Fruit fly (Drosophila melanogaster) whole organism, embryonic: ENCODE results near the gene CG32278.

Experiments
- Abd-B ChIP-seq: fragments of 200-800 bp; sonication (Bioruptor generic); optimal IDR thresholded peaks from 2 replicates; lab custom pipeline; 2018; ENCODE audit warnings: missing biosample characterization, mild to moderate bottlenecking, missing genetic modification characterization, moderate library complexity
- Atf3 ChIP-seq: fragments of 200-800 bp; sonication (Bioruptor generic); optimal IDR thresholded peaks from 3 replicates; lab custom pipeline; 2016; ENCODE audit warnings: missing biosample characterization, missing genetic modification characterization
- Bdp1 ChIP-seq: fragments of 200-800 bp; sonication (Bioruptor generic); optimal IDR thresholded peaks from 3 replicates; lab custom pipeline; 2016; ENCODE audit warnings: missing biosample characterization, missing genetic modification characterization
- CG10543 ChIP-seq: fragments of 200-800 bp; sonication (Bioruptor generic); optimal IDR thresholded peaks from 3 replicates; lab custom pipeline; 2017; ENCODE audit warnings: missing biosample characterization, mild to moderate bottlenecking, missing genetic modification characterization, moderate library complexity
- CG11504 ChIP-seq: fragments of 200-800 bp; sonication (Bioruptor generic); optimal IDR thresholded peaks from 3 replicates; lab custom pipeline; 2019; ENCODE audit warnings: missing biosample characterization, mild to moderate bottlenecking, missing genetic modification characterization, moderate library complexity
- CG11560 ChIP-seq: fragments of 200-800 bp; sonication (Bioruptor generic); IDR thresholded peaks from 3 replicates; pipeline ENCODE4 v1.3.6; 2022; ENCODE audit warnings: missing biosample characterization, missing genetic modification characterization
- CG11723 ChIP-seq: fragments of 200-800 bp; sonication (Bioruptor generic); optimal IDR thresholded peaks from 2 replicates; lab custom pipeline; 2017; ENCODE audit warnings: missing biosample characterization, mild to moderate bottlenecking, missing genetic modification characterization
- CG12219 ChIP-seq: fragments of 200-800 bp; sonication (Bioruptor generic); optimal IDR thresholded peaks from 3 replicates; lab custom pipeline; 2018; ENCODE audit warnings: missing biosample characterization, mild to moderate bottlenecking, missing genetic modification characterization
- CG12659 ChIP-seq: fragments of 200-800 bp; sonication (Bioruptor generic); optimal IDR thresholded peaks from 3 replicates; lab custom pipeline; 2017; ENCODE audit warnings: mild to moderate bottlenecking, missing biosample characterization, missing genetic modification reagents, missing genetic modification characterization
- CG13123 ChIP-seq: fragments of 200-800 bp; sonication (Bioruptor generic); optimal IDR thresholded peaks from 2 replicates; lab custom pipeline; 2016; ENCODE audit warnings: missing biosample characterization, missing genetic modification characterization
- CG15073 ChIP-seq: fragments of 200-800 bp; sonication (Bioruptor generic); optimal IDR thresholded peaks from 2 replicates; lab custom pipeline; 2016; ENCODE audit warnings: missing biosample characterization, missing genetic modification characterization
- CG15479 ChIP-seq: fragments of 200-800 bp; sonication (Bioruptor generic); optimal IDR thresholded peaks from 3 replicates; lab custom pipeline; 2019; ENCODE audit warnings: missing biosample characterization, mild to moderate bottlenecking, missing genetic modification characterization, moderate library complexity
- CG17385 ChIP-seq: fragments of 200-800 bp; sonication (Bioruptor generic); optimal IDR thresholded peaks from 3 replicates; lab custom pipeline; 2018; ENCODE audit warnings: missing biosample characterization, mild to moderate bottlenecking, missing genetic modification characterization
- CG17802 ChIP-seq: fragments of 200-800 bp; sonication (Bioruptor generic); optimal IDR thresholded peaks from 2 replicates; lab custom pipeline; 2018; ENCODE audit warnings: missing biosample characterization, mild to moderate bottlenecking, missing genetic modification characterization, moderate library complexity
- CG18599 ChIP-seq: fragments of 200-800 bp; sonication (Bioruptor generic); optimal IDR thresholded peaks from 3 replicates; lab custom pipeline; 2017; ENCODE audit warnings: missing biosample characterization, missing genetic modification characterization, mild to moderate bottlenecking, moderate library complexity, missing genetic modification reagents
- CG18764 ChIP-seq: fragments of 200-800 bp; sonication (Bioruptor generic); optimal IDR thresholded peaks from 3 replicates; lab custom pipeline; 2016; ENCODE audit warnings: missing biosample characterization, missing genetic modification characterization
- CG2120 ChIP-seq: fragments of 200-800 bp; sonication (Bioruptor generic); optimal IDR thresholded peaks from 3 replicates; lab custom pipeline; 2016; ENCODE audit warnings: missing biosample characterization, missing genetic modification characterization
- CG2202 ChIP-seq: fragments of 200-800 bp; sonication (Bioruptor generic); optimal IDR thresholded peaks from 2 replicates; lab custom pipeline; 2018; ENCODE audit warnings: missing biosample characterization, mild to moderate bottlenecking, missing genetic modification characterization
- CG3281 ChIP-seq: fragments of 200-800 bp; sonication (Bioruptor generic); optimal IDR thresholded peaks from 3 replicates; lab custom pipeline; 2017; ENCODE audit warnings: missing biosample characterization, mild to moderate bottlenecking, missing genetic modification characterization
- CG6791 ChIP-seq: fragments of 200-800 bp; sonication (Bioruptor generic); IDR thresholded peaks from 3 replicates; pipeline ENCODE4 v1.3.6; 2022; ENCODE audit warnings: missing biosample characterization, missing genetic modification characterization; ENCODE audit not compliant: partially characterized antibody
- CG8290 ChIP-seq, 3 experiments: fragments of 200-800 bp; sonication (Bioruptor generic); optimal IDR thresholded peaks; 2 replicates each; lab custom pipeline; 2016 to 2019; ENCODE audit warnings: missing biosample characterization in 3 of 3, missing genetic modification characterization in 3 of 3, mild to moderate bottlenecking in 2 of 3, moderate library complexity in 1 of 3
- D19B ChIP-seq: fragments of 200-800 bp; sonication (Bioruptor generic); optimal IDR thresholded peaks from 2 replicates; lab custom pipeline; 2017; ENCODE audit warnings: missing biosample characterization, mild to moderate bottlenecking, missing genetic modification characterization
- Dfd ChIP-seq, 2 experiments: fragments of >200 bp; optimal IDR thresholded peaks; 2 replicates each; lab custom pipeline; 2017; ENCODE audit warnings: missing biosample characterization in 2 of 2, missing genetic modification characterization in 2 of 2
- Drgx ChIP-seq: fragments of 200-800 bp; sonication (Bioruptor generic); IDR thresholded peaks from 2 replicates; pipeline ENCODE4 v1.3.6; 2022; ENCODE audit warnings: missing biosample characterization, missing genetic modification characterization
- E2f2 ChIP-seq: fragments of 200-800 bp; sonication (Bioruptor generic); IDR thresholded peaks from 2 replicates; pipeline ENCODE4 v1.3.6; 2022; ENCODE audit warnings: missing biosample characterization, missing genetic modification characterization
- Fer2 ChIP-seq: fragments of 200-800 bp; sonication (Bioruptor generic); optimal IDR thresholded peaks from 2 replicates; lab custom pipeline; 2018; ENCODE audit warnings: missing biosample characterization, mild to moderate bottlenecking, missing genetic modification characterization, moderate library complexity
- HLH54F ChIP-seq: fragments of 200-800 bp; sonication (Bioruptor generic); optimal IDR thresholded peaks from 3 replicates; lab custom pipeline; 2016; ENCODE audit warnings: missing biosample characterization, missing genetic modification characterization
- Lhr ChIP-seq: fragments of 200-800 bp; sonication (Bioruptor generic); optimal IDR thresholded peaks from 3 replicates; lab custom pipeline; 2017; ENCODE audit warnings: mild to moderate bottlenecking, missing biosample characterization, missing genetic modification reagents, missing genetic modification characterization
- Lpt ChIP-seq: fragments of >200 bp; optimal IDR thresholded peaks from 2 replicates; lab custom pipeline; 2018; ENCODE audit warnings: missing biosample characterization, missing genetic modification characterization
- Meics ChIP-seq: fragments of 200-800 bp; sonication (Bioruptor generic); optimal IDR thresholded peaks from 2 replicates; lab custom pipeline; 2017; ENCODE audit warnings: missing biosample characterization, mild to moderate bottlenecking, missing genetic modification characterization
- NfI ChIP-seq: fragments of 200-800 bp; sonication (Bioruptor generic); optimal IDR thresholded peaks from 3 replicates; lab custom pipeline; 2018; ENCODE audit warnings: missing biosample characterization, mild to moderate bottlenecking, missing genetic modification characterization, moderate library complexity
- crp ChIP-seq, 2 experiments: fragments of 200-800 bp; sonication (Bioruptor generic); optimal IDR thresholded peaks; 2 replicates in 1 of 2; 3 replicates in 1 of 2; lab custom pipeline; 2017; ENCODE audit warnings: missing biosample characterization in 2 of 2, missing genetic modification characterization in 2 of 2, mild to moderate bottlenecking in 1 of 2, moderate library complexity in 1 of 2
- danr ChIP-seq: fragments of 200-800 bp; sonication (Bioruptor generic); IDR thresholded peaks from 2 replicates; pipeline ENCODE4 v1.3.6; 2022; ENCODE audit warnings: missing biosample characterization, missing genetic modification characterization
- disco-r ChIP-seq: fragments of 200-800 bp; sonication (Bioruptor generic); optimal IDR thresholded peaks from 2 replicates; lab custom pipeline; 2016; ENCODE audit warnings: missing biosample characterization, missing genetic modification characterization
- hth ChIP-seq: fragments of >200 bp; optimal IDR thresholded peaks from 2 replicates; lab custom pipeline; 2017; ENCODE audit warnings: inconsistent platforms
- jigr1 ChIP-seq: fragments of 200-800 bp; sonication (Bioruptor generic); IDR thresholded peaks from 3 replicates; pipeline ENCODE4 v1.3.6; 2022; ENCODE audit warnings: missing biosample characterization, missing genetic modification characterization
- kah ChIP-seq: fragments of 200-800 bp; sonication (Bioruptor generic); optimal IDR thresholded peaks from 2 replicates; lab custom pipeline; 2018; ENCODE audit warnings: missing biosample characterization, mild to moderate bottlenecking, missing genetic modification characterization
- lola ChIP-seq, 3 experiments: fragments of >200 bp in 2 of 3; fragments of 200-800 bp in 1 of 3; sonication (Bioruptor generic) in 1 of 3; optimal IDR thresholded peaks; 2 replicates each; lab custom pipeline; 2017 to 2019; ENCODE audit warnings: missing biosample characterization in 3 of 3, missing genetic modification characterization in 3 of 3, mild to moderate bottlenecking in 1 of 3, moderate library complexity in 1 of 3
- salm ChIP-seq: fragments of 200-800 bp; sonication (Bioruptor generic); optimal IDR thresholded peaks from 2 replicates; lab custom pipeline; 2018; ENCODE audit warnings: missing biosample characterization, mild to moderate bottlenecking, missing genetic modification characterization
- sens ChIP-seq: fragments of 200-800 bp; sonication (Bioruptor generic); peaks from one replicate; lab custom pipeline; 2016; ENCODE audit warnings: missing biosample characterization, missing genetic modification characterization
- sim ChIP-seq: fragments of 200-800 bp; sonication (Bioruptor generic); IDR thresholded peaks from 2 replicates; pipeline ENCODE4 v1.3.6; 2022; ENCODE audit warnings: missing biosample characterization, missing genetic modification characterization
- sisA ChIP-seq: fragments of 200-800 bp; sonication (Bioruptor generic); IDR thresholded peaks from 2 replicates; pipeline ENCODE4 v1.3.6; 2022; ENCODE audit warnings: missing biosample characterization, missing genetic modification characterization
- so ChIP-seq: fragments of 200-800 bp; sonication (Bioruptor generic); IDR thresholded peaks from 3 replicates; pipeline ENCODE4 v1.3.6; 2022; ENCODE audit warnings: missing biosample characterization, missing genetic modification characterization
- sob ChIP-seq: fragments of 200-800 bp; sonication (Bioruptor generic); IDR thresholded peaks from 2 replicates; pipeline ENCODE4 v1.3.6; 2022; ENCODE audit warnings: missing biosample characterization, missing genetic modification characterization
- tgo ChIP-seq: fragments of 200-800 bp; sonication (Bioruptor generic); IDR thresholded peaks from 3 replicates; pipeline ENCODE4 v1.3.6; 2022; ENCODE audit warnings: missing biosample characterization, missing genetic modification characterization
- tin ChIP-seq: fragments of 200-800 bp; sonication (Bioruptor generic); optimal IDR thresholded peaks from 3 replicates; lab custom pipeline; 2016; ENCODE audit warnings: missing biosample characterization, missing genetic modification characterization
- tll ChIP-seq, 2 experiments: fragments of 200-800 bp in 1 of 2; fragments of >200 bp in 1 of 2; sonication (Bioruptor generic) in 1 of 2; optimal IDR thresholded peaks; 2 replicates each; lab custom pipeline; 2017 to 2019; ENCODE audit warnings: missing biosample characterization in 2 of 2, missing genetic modification characterization in 2 of 2, mild to moderate bottlenecking in 1 of 2, moderate library complexity in 1 of 2
- tx ChIP-seq: fragments of 200-800 bp; sonication (Bioruptor generic); optimal IDR thresholded peaks from 2 replicates; lab custom pipeline; 2016; ENCODE audit warnings: missing biosample characterization, missing genetic modification characterization
- unpg ChIP-seq: fragments of 200-800 bp; sonication (Bioruptor generic); optimal IDR thresholded peaks from 3 replicates; lab custom pipeline; 2018; ENCODE audit warnings: missing biosample characterization, mild to moderate bottlenecking, missing genetic modification characterization, moderate library complexity
- yki ChIP-seq: fragments of >200 bp; optimal IDR thresholded peaks from 3 replicates; lab custom pipeline; 2018
- zfh1 ChIP-seq: fragments of 200-800 bp; sonication (Bioruptor generic); IDR thresholded peaks from 3 replicates; pipeline ENCODE4 v1.3.6; 2022; ENCODE audit warnings: missing biosample characterization, missing genetic modification characterization

Gene CG32278

dm6 chr3L:3143383-3143962, 25.6 kb upstream of the CG32278 start, which contains the start of the genes CG11537 and Alg2 (continued):
- TF ChIP-seq CG8290 (GFP tag; optimal IDR thresholded peaks at IDR 0.05; lab: Kevin White, UChicago) = no peak
- peak in 1 of 2 experiments; percentile 33 for TF ChIP-seq CG8290 (tag; optimal IDR thresholded peaks at IDR 0.05; lab: Kevin White, UChicago)
- no peak for TF ChIP-seq sim (GFP tag; lab: Robert Waterston, UW)
- no peak for TF ChIP-seq CG11560 (tag; lab: Robert Waterston, UW)
- no peak for TF ChIP-seq Drgx (GFP tag; lab: Robert Waterston, UW)
- no peak for TF ChIP-seq CG12219 (GFP tag; lab: Kevin White, UChicago)
- no peak for TF ChIP-seq HLH54F (GFP tag; lab: Kevin White, UChicago)
- no peak for TF ChIP-seq CG3281 (GFP tag; lab: Kevin White, UChicago)
- no peak for TF ChIP-seq salm
- no peak for TF ChIP-seq Atf3 (GFP tag; lab: Kevin White, UChicago)
- peak; percentile 4 for TF ChIP-seq NfI (GFP tag; lab: Kevin White, UChicago)
- no peak for TF ChIP-seq so (GFP tag; lab: Robert Waterston, UW)
- no peak for TF ChIP-seq CG2202 (tag; lab: Kevin White, UChicago)
- TF ChIP-seq lola (GFP tag; optimal IDR thresholded peaks at IDR 0.05; lab: Kevin White, UChicago) = no peak
- TF ChIP-seq CG13123 (GFP tag; lab: Kevin White, UChicago) = no peak
- no peak for TF ChIP-seq CG6791 (GFP tag; lab: Robert Waterston, UW)
- peak; percentile 38 for TF ChIP-seq unpg
- peak; percentile 49 for TF ChIP-seq CG12659 (GFP tag; lab: Kevin White, UChicago)
- TF ChIP-seq CG15073 (GFP tag; lab: Kevin White, UChicago) = no peak
- no peak for TF ChIP-seq Bdp1 (GFP tag; lab: Kevin White, UChicago)
- peak; percentile 39 for TF ChIP-seq Meics (GFP tag; lab: Kevin White, UChicago)
- TF ChIP-seq tin = peak; percentile 42
- TF ChIP-seq Fer2 = peak; percentile 4
- peak in 1 of 2 experiments; percentile 80 for TF ChIP-seq crp (GFP tag; optimal IDR thresholded peaks at IDR 0.05; lab: Kevin White, UChicago)
- no peak for TF ChIP-seq tgo (GFP tag; lab: Robert Waterston, UW)
- TF ChIP-seq sob (GFP tag; lab: Robert Waterston, UW) = no peak
- peak; percentile 39 for TF ChIP-seq CG18599 (GFP tag; lab: Kevin White, UChicago)
- no peak for TF ChIP-seq Dfd (GFP tag; optimal IDR thresholded peaks at IDR 0.05; lab: Kevin White, UChicago)
- TF ChIP-seq sisA (GFP tag; lab: Robert Waterston, UW) = no peak
- no peak for TF ChIP-seq tll (GFP tag; optimal IDR thresholded peaks at IDR 0.05; lab: Kevin White, UChicago)
- no peak for TF ChIP-seq disco-r (GFP tag; lab: Kevin White, UChicago)
- TF ChIP-seq sens (GFP tag; lab: Kevin White, UChicago) = peak; percentile 56
- no peak for TF ChIP-seq tx (GFP tag; lab: Kevin White, UChicago)
- TF ChIP-seq Abd-B (GFP tag; lab: Kevin White, UChicago) = no peak
- peak; percentile 49 for TF ChIP-seq CG17802 (tag; lab: Kevin White, UChicago)
- TF ChIP-seq CG15479 (GFP tag; lab: Kevin White, UChicago) = no peak
- no peak for TF ChIP-seq CG11723
- TF ChIP-seq Lhr (GFP tag; lab: Kevin White, UChicago) = no peak
- TF ChIP-seq CG11504 (tag; lab: Kevin White, UChicago) = peak; percentile 70
- peak; percentile 36 for TF ChIP-seq E2f2
- TF ChIP-seq CG17385 (GFP tag; lab: Kevin White, UChicago) = no peak
- no peak for TF ChIP-seq Lpt (GFP tag; lab: Kevin White, UChicago)
- no peak for TF ChIP-seq kah (GFP tag; lab: Kevin White, UChicago)
- TF ChIP-seq CG10543 (GFP tag; lab: Kevin White, UChicago) = no peak
- TF ChIP-seq hth = no peak
- no peak for TF ChIP-seq zfh1 (GFP tag; lab: Robert Waterston, UW)
- no peak for TF ChIP-seq CG18764
- no peak for TF ChIP-seq danr (GFP tag; lab: Robert Waterston, UW)
- TF ChIP-seq CG2120 (GFP tag; lab: Kevin White, UChicago) = peak; percentile 36
- no peak for TF ChIP-seq D19B (GFP tag; lab: Kevin White, UChicago)
- TF ChIP-seq jigr1 (GFP tag; lab: Robert Waterston, UW) = no peak
- no peak for TF ChIP-seq yki (lab: Kevin White, UChicago)
